Worm (Caenorhabditis elegans) whole organism, dauer: ENCODE results near the gene aexr-1.

Source experiments
- unc-62 ChIP-seq: sonication (generic microtip); optimal IDR thresholded peaks from 2 replicates; lab custom pipeline; 2017; ENCODE audit warnings: missing biosample characterization, missing genetic modification reagents, missing genetic modification characterization

Gene aexr-1

DNA sequence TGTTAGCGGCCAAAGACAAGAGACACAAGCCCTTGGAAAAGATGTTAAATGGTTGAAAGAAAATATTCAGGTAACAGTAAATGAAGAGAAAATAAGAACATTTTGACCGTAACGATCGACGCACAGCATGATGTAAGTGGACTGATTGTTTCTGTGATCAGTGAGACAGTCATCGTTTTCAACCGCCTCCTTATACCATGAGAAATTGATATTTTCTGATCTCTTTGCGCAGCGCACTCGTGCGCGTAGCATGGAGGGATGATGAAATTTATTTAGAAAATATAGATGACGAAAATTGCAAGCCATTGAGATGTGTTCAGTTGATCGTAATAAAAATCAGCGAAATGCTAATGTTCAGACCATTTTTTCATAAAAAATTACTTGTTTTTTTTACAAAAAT, 14.5 kb upstream of the aexr-1 start:
- TF ChIP-seq unc-62, result no peak

DNA sequence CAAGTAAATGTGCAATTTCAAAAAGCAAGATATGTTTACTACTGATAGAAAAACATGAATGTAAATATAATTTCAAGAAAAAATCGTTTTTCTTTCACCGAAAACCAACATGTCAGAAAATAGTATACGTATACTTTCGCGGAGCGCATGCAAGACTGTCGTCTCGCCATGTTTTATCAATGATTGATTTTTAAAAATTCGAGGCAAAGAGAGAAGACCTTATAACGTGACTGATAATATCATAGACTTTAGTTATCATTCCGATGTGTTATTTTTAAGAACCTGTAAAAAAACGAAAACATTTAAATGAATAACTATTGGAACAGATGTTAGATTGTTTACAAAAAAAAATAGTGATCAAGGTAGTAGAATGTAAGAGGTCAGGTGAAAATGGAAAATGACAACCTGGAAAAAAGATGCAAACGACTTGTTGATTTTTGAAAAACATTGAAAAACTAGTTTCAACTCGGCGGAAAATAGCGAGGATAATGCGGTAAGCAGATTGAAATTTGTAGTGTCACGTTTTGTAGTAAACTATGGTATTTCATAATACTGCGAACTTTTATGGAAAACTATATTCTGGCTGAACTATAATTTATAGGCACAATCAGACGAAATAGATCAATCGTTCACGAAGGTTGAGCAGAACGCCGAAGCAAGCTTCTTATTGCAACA, 11.5 kb upstream of the aexr-1 start:
- no peak for TF ChIP-seq unc-62

DNA sequence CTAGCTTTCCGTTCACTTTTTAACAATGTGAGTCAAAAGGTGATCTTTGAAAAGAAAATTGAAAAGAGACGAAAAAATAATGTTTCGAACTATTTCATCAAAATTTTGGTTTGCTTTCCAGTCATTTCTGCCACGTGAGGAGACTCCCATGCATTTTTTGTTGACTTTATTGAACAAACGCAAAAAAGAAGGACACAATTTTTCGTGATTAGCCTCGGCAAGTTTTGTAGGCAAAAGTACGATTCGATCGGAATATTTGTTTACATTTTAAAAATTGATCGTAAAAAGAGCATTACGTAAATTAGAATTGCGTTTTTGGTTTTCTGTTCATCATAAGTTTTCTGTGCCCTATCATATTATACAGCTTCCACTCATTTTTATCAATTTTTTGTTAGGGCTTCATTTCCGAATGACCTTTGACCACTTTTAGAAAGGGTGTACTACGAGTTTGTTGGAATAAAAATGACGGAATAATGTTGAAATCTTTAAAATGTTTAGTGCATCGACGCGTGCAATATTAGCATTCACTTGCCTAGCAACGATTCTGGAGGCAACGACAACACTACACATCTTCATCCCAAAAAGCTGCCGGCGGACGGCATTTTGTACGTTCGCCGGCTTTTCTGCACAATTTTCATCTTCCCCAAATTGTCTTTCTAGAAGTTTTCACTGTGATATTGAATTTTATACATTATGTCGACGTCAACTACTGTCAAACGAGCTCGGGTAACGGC, 10.1 kb upstream of the aexr-1 start, which contains the start of gene C56E10.3:
Gene C56E10.3 (plus strand): TSS at position 684 of the 734 bp plus-strand sequence.
- no peak for TF ChIP-seq unc-62

DNA sequence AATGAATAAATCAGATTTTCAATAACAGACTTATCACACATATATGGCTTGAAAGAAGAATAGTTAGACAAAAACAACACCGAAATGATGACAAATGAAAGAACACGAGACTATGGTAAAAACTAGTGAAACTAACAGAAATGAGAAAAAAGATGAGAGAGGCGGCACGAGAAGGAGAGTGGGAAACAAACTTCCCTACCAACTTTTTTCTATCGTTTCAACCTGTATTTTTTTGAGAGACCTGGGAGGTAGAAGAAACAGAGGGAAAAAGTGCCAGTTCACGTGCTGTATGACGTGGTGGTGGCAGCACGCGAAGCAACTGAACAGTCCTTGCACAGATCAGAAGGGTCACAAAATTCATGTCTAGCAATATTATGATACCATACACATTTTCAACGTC, 7.7 kb upstream of the aexr-1 start:
- no peak for TF ChIP-seq unc-62

DNA sequence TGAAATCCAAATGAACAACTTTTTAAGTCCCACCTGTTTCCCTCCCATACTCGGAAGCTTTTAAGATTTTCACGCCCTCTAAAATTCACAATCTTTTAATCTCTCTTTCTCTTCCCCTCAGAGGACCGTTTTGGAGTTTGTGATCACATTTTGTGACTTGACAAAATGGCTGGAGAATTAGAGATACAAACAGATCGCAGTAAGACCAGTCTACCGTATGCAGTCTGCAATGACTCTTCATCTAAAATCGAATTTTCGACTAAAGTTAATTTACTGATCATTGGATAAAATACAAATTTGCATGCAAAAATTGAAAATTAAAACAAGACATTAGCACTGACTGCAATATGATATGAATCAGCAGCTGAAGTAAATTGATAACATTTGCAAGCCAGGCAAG, 6.4 kb upstream of the aexr-1 start:
- TF ChIP-seq unc-62, result no peak

DNA sequence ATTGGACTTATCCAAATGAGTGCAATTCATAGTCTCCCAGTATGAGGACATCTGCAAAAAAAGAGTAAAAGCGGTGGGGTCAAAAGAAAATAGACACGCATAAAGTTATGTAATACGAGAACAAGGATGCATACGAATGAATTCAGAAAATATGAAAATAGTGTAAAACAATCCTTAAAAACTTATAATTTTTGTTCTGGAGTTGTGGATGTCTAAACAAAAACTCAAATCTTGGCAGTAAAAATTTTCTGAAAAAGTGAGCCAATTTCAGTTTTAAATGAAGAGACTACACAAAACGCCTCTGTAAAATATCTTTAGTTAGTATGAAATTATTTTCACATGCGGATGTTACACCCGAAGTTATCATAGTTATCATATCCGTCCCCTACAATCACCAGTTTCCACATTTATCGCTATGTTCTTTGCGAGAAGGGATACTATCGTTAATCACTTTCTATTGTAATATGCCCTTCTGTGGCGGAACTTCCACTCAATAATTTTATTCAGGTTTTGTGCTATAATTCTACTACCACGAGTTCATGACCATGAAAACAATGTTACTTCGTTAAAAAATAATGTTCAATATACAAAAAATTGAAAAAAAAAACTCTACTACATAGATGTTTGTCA, 5.6 kb upstream of the aexr-1 start, which contains the start of gene nhr-120:
Gene nhr-120 (minus strand): TSS at position 51 of the 630 bp plus-strand sequence.
- TF ChIP-seq unc-62, result no peak

DNA sequence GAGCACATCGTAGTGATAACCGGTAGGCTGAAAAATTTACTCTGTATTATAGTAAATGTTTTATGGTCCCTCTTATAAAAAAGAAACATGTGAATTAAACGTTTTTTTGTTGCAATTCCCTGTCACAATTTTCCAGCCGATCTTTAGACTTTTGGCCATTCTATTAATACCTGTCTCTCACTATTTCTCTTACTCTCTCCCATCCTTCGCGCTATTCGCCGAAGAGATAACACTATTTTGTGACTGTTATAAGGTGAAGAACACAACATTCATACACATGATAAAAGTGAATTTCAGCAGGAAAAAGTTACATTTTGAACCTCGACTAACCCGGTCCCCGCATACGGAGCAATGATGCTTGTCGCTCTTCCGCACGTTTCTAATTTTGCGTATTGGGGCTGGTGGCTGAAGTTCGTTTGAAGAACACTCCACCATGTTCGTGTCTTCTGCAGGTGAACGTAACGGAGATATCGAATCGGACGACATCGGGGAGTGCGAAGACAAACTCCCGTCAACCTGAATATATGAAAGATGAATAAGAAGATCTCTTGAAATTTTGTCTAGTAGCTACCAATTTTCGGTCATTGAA, 4.0 kb upstream of the aexr-1 start:
- TF ChIP-seq unc-62, result no peak

DNA sequence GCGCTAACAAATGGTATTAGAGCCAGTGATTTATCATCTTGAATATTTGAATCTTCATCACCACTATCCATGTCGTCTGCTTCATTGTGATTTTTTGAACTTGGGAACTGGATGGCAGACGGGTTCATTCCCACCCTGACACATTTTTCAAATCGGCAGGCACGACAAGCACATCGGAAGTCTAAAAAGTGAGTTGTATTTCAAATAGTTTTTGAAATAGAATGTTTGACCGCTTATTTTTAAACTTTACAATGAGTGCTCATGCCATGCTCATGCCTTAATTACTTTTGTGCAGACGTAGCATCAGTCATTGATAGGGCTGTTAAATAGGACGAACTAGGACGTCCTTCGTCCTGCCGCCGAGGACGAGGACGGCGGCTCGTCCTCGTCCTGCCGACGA, 2.9 kb upstream of the aexr-1 start:
- TF ChIP-seq unc-62, result no peak

DNA sequence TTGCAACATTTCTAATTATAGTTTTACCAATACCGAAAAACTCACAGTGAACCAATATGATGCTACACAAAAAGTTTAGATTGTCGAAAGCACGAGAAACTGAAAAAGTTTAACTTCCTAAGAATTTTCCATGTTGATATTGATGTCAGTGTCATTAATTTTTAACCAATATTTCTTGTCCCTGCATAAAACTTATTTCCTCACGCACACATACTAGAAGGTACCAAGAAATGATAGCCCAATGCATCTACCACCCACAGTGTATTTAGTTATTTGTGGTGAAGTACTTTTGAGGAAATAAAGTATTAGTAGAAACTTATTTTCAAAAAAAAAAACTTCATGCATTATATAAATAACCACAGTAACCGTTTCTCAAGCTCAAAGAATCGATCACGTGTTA, 3.6 kb downstream of the aexr-1 start, which contains the start of gene aexr-2:
Gene aexr-2 (minus strand): TSS at position 101 of the 400 bp plus-strand sequence.
- no peak for TF ChIP-seq unc-62

DNA sequence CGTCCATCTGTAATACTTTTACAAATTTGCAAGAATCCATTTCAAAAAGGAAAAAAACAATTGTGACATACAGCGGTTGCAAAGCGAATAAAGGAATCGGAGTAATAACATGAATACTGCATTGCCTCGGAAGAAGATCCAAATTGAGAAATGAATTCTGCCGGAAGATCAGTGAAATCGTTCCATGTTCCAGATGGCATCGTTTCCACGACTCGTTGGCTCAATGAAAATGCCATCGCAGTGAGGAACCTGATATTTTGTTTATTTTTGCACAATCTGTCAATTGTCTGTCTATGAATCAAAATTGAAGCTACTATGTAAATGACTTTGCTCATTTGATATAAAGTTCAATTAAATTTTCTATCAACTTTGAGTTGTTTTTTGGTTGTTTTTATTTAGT, 4.4 kb downstream of the aexr-1 start:
- TF ChIP-seq unc-62, result no peak

DNA sequence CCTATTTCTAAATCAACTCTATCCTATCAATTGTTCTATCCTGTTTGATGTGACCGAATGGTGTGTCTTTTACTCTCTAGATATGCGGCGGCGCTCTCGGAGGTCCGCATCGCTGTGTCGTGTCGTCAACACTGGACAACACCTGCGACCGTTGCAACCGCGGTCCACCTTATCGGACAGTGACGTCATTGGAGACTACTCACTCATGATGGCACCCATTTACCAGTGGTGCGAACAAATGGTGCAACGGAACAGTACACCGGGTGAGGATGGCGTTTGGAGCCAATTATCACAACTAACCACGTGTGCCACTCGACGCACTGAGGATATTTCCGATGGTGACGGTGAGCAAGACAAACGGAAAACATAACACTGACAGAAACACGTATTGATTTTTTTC, 9.8 kb downstream of the aexr-1 start:
- no peak for TF ChIP-seq unc-62

DNA sequence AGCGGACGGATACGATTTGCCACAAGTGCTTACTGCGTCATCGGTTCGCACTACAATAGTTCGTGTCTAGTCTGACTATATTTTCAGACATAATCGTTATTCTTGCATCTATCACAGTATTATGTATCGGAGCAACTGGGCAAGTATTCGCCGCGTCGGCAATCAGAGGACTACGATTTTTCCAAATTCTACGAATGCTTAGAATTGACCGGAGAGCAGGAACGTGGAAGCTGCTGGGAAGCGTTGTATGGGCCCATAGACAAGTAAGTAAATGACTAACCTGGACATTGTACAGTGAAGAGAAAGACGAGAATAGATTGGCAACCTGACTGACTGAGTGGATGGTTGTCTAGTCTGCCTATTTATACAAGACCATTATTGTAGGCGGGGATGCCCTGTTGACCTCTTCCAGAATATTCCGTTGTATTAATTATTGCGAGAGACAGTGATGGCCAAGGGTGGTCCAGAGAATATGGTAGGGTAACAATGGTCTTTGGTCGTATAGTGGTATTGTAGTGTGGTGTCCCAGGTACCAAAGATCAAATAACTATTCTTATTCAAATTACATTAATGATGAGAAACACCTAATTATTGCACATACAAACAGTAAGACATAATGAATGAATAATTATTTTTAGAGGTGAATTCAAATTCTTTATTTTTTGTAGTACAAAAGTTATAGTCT, 12.4 kb downstream of the aexr-1 start, which contains the start of gene clec-266:
Gene clec-266 (minus strand): TSS at position 364 of the 685 bp plus-strand sequence.
- no peak for TF ChIP-seq unc-62

DNA sequence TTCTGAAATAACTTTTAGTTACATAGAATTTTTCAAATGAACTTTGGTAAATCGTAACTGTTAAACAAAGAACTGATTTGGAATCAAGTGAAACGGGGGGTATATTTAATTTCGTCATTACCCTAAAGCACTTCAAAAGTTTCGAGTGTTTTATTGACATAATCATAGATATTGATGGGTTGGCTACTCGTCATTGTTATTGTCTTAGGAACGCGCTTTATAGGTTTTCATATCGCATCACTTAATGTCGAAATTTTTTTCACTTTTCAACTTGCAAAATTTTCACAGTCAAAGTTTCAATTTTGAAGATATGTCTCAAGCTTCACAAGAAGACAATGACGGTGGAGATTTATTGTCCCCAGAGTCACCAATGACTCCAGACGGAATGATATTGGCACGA, 16.4 kb downstream of the aexr-1 start, which contains the start of gene kqt-1:
Gene kqt-1 (plus strand): TSS at position 301 of the 400 bp plus-strand sequence.
- no peak for TF ChIP-seq unc-62

DNA sequence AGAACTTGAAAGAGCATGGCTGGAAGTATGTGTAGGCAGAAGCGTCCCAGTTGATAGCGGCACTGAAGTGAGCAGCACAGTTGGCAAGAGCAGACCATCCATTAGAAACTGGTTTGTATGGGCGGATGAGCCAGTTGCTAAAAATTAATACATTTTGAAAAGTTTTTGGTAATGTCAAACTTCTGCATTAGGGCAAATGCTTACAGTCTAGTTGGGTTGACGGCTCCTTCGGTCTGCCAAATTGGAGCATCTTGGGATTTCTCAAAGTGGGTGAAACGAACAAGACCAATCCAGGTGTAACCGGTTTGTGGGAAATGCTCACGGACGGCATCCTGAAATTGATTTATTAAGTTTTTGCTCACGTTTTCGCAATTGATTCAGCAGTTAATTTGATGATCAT, 17.5 kb downstream of the aexr-1 start:
- TF ChIP-seq unc-62, result no peak

DNA sequence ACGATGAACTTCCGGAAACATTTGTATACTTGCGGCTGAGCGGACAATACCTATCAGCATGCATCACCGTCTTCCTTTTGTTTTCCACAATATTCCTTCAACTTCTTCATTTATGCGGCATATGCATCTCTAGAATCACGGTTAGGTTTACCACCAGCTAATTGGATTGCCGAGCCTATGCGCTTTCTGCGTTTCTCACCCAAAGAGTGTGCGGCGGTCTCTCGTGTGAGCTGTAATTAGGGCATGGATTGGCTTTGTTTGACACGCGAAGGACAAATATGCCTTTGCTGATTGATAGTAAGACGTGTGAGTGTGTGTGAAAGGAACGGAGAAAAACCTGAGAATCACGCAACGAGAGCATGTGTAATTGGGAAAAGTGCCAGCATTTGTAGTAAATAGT, 21.5 kb downstream of the aexr-1 start:
- no peak for TF ChIP-seq unc-62

DNA sequence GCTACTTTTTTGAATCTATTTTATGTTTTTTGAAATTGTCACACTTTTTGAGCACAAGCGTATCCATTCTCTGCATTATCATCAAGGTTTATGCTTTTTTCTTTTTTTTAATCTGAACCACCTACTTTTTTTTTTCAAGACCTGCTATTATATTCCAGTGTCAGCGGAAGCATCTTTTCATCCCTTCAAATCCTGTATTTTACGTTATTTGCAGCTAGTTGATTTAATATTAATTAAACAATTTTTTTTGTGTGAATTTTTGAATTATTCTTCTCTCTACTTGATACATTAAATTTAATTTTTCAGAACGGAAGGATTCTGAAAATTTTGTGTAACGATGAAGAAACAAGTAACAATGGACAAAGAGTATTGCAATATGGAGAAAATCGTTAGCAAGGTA, 25.4 kb downstream of the aexr-1 start, which contains the start of gene C25B8.8:
Gene C25B8.8 (plus strand): TSS at position 301 of the 400 bp plus-strand sequence.
- TF ChIP-seq unc-62, result no peak
